Fruit fly (Drosophila melanogaster) whole organism, embryonic: ENCODE measurements around the gene Klp64D.

ENCODE experiments used
- CG10274 ChIP-seq: fragments of 200-800 bp; sonication (Bioruptor generic); optimal IDR thresholded peaks from 3 replicates; lab custom pipeline; 2017; ENCODE audit warnings: missing biosample characterization, mild to moderate bottlenecking, missing genetic modification characterization
- CG10431 ChIP-seq: fragments of 200-800 bp; sonication (Bioruptor generic); optimal IDR thresholded peaks from 3 replicates; lab custom pipeline; 2018; ENCODE audit warnings: missing biosample characterization, mild to moderate bottlenecking, missing genetic modification characterization
- CG10543 ChIP-seq: fragments of 200-800 bp; sonication (Bioruptor generic); optimal IDR thresholded peaks from 3 replicates; lab custom pipeline; 2017; ENCODE audit warnings: missing biosample characterization, mild to moderate bottlenecking, missing genetic modification characterization, moderate library complexity
- CG10979 ChIP-seq: fragments of 200-800 bp; sonication (Bioruptor generic); optimal IDR thresholded peaks from 2 replicates; lab custom pipeline; 2018; ENCODE audit warnings: missing biosample characterization, mild to moderate bottlenecking, missing genetic modification characterization, moderate library complexity
- CG11085 ChIP-seq: fragments of 200-800 bp; sonication (Bioruptor generic); IDR thresholded peaks from 2 replicates; pipeline ENCODE4 v1.3.6; 2022; ENCODE audit warnings: missing biosample characterization, missing genetic modification characterization
- CG1602 ChIP-seq: fragments of 200-800 bp; sonication (Bioruptor generic); optimal IDR thresholded peaks from 3 replicates; lab custom pipeline; 2016; ENCODE audit warnings: missing biosample characterization, missing genetic modification characterization
- CG17186 ChIP-seq: fragments of 200-800 bp; sonication (Bioruptor generic); optimal IDR thresholded peaks from 3 replicates; lab custom pipeline; 2017; ENCODE audit warnings: missing biosample characterization, missing genetic modification reagents, missing genetic modification characterization
- CG17359 ChIP-seq: fragments of 200-800 bp; sonication (Bioruptor generic); optimal IDR thresholded peaks from 3 replicates; lab custom pipeline; 2018; ENCODE audit warnings: missing biosample characterization, mild to moderate bottlenecking, missing genetic modification characterization, moderate library complexity
- CG17361 ChIP-seq: fragments of 200-800 bp; sonication (Bioruptor generic); IDR thresholded peaks from 3 replicates; pipeline ENCODE4 v1.3.6; 2022; ENCODE audit warnings: missing biosample characterization, missing genetic modification characterization
- CG17612 ChIP-seq: fragments of 200-800 bp; sonication (Bioruptor generic); IDR thresholded peaks from 2 replicates; pipeline ENCODE4 v1.3.6; 2022; ENCODE audit warnings: missing biosample characterization, missing genetic modification characterization
- CG1792 ChIP-seq: fragments of 200-800 bp; sonication (Bioruptor generic); optimal IDR thresholded peaks from 2 replicates; lab custom pipeline; 2016; ENCODE audit warnings: missing biosample characterization, missing genetic modification characterization
- CG2120 ChIP-seq: fragments of 200-800 bp; sonication (Bioruptor generic); optimal IDR thresholded peaks from 3 replicates; lab custom pipeline; 2016; ENCODE audit warnings: missing biosample characterization, missing genetic modification characterization
- CG30403 ChIP-seq: fragments of 200-800 bp; sonication (Bioruptor generic); optimal IDR thresholded peaks from 3 replicates; lab custom pipeline; 2016; ENCODE audit warnings: missing biosample characterization, missing genetic modification characterization
- CG32767 ChIP-seq: fragments of 200-800 bp; sonication (Bioruptor generic); IDR thresholded peaks from 2 replicates; pipeline ENCODE4 v1.3.6; 2022; ENCODE audit warnings: missing biosample characterization, missing genetic modification characterization
- CG32772 ChIP-seq: fragments of 200-800 bp; sonication (Bioruptor generic); IDR thresholded peaks from 2 replicates; pipeline ENCODE4 v1.3.6; 2022; ENCODE audit warnings: missing biosample characterization, missing genetic modification characterization
- CG3281 ChIP-seq: fragments of 200-800 bp; sonication (Bioruptor generic); optimal IDR thresholded peaks from 3 replicates; lab custom pipeline; 2017; ENCODE audit warnings: missing biosample characterization, mild to moderate bottlenecking, missing genetic modification characterization
- CG4404 ChIP-seq: fragments of 200-800 bp; sonication (Bioruptor generic); IDR thresholded peaks from 2 replicates; pipeline ENCODE4 v1.3.6; 2022; ENCODE audit warnings: missing biosample characterization, missing genetic modification characterization
- CG6854 ChIP-seq: fragments of 200-800 bp; sonication (Bioruptor generic); optimal IDR thresholded peaks from 3 replicates; lab custom pipeline; 2017; ENCODE audit warnings: missing biosample characterization, mild to moderate bottlenecking, missing genetic modification characterization
- CG7556 ChIP-seq: fragments of 200-800 bp; sonication (Bioruptor generic); optimal IDR thresholded peaks from 2 replicates; lab custom pipeline; 2017; ENCODE audit warnings: missing biosample characterization, mild to moderate bottlenecking, missing genetic modification characterization
- CG8478 ChIP-seq: fragments of >200 bp; optimal IDR thresholded peaks from 2 replicates; lab custom pipeline; 2018
- CTCF ChIP-seq: fragments of 200-800 bp; sonication (Bioruptor generic); optimal IDR thresholded peaks from 2 replicates; lab custom pipeline; 2017; ENCODE audit warnings: missing biosample characterization, mild to moderate bottlenecking, missing genetic modification characterization, moderate library complexity
- Dfd ChIP-seq, 2 experiments: fragments of >200 bp; optimal IDR thresholded peaks; 2 replicates each; lab custom pipeline; 2017; ENCODE audit warnings: missing biosample characterization in 2 of 2, missing genetic modification characterization in 2 of 2
- Dip2 ChIP-seq: fragments of 200-800 bp; sonication (Bioruptor generic); IDR thresholded peaks from 2 replicates; pipeline ENCODE4 v1.3.6; 2022; ENCODE audit warnings: missing biosample characterization, missing genetic modification characterization
- Drgx ChIP-seq: fragments of 200-800 bp; sonication (Bioruptor generic); IDR thresholded peaks from 2 replicates; pipeline ENCODE4 v1.3.6; 2022; ENCODE audit warnings: missing biosample characterization, missing genetic modification characterization
- HLHmδ ChIP-seq: fragments of 200-800 bp; sonication (Bioruptor generic); optimal IDR thresholded peaks from 2 replicates; lab custom pipeline; 2018; ENCODE audit warnings: missing biosample characterization, mild to moderate bottlenecking, missing genetic modification characterization, moderate library complexity
- Hey ChIP-seq: fragments of 200-800 bp; sonication (Bioruptor generic); optimal IDR thresholded peaks from 3 replicates; lab custom pipeline; 2018; ENCODE audit warnings: missing biosample characterization, mild to moderate bottlenecking, missing genetic modification characterization
- Hr78 ChIP-seq, 2 experiments: fragments of 200-800 bp in 1 of 2; fragments of >200 bp in 1 of 2; sonication (Bioruptor generic) in 1 of 2; optimal IDR thresholded peaks; 2 replicates each; lab custom pipeline; 2017 to 2019; ENCODE audit warnings: missing biosample characterization in 2 of 2, missing genetic modification characterization in 2 of 2, mild to moderate bottlenecking in 1 of 2, moderate library complexity in 1 of 2
- Lim3 ChIP-seq: fragments of 200-800 bp; sonication (Bioruptor generic); IDR thresholded peaks from 2 replicates; pipeline ENCODE4 v1.3.6; 2022; ENCODE audit warnings: missing biosample characterization, missing genetic modification characterization
- MBD-R2 ChIP-seq: fragments of 200-800 bp; sonication (Bioruptor generic); IDR thresholded peaks from 2 replicates; pipeline ENCODE4 v1.3.6; 2022; ENCODE audit warnings: missing biosample characterization, missing genetic modification characterization
- Rfx ChIP-seq: fragments of 200-800 bp; sonication (Bioruptor generic); IDR thresholded peaks from 2 replicates; pipeline ENCODE4 v1.3.6; 2022; ENCODE audit warnings: missing biosample characterization, missing genetic modification characterization
- Sry-β ChIP-seq: fragments of 200-800 bp; sonication (Bioruptor generic); optimal IDR thresholded peaks from 2 replicates; lab custom pipeline; 2018; ENCODE audit warnings: missing biosample characterization, mild to moderate bottlenecking, missing genetic modification characterization, moderate library complexity
- aop ChIP-seq: fragments of 200-800 bp; sonication (Bioruptor generic); IDR thresholded peaks from 2 replicates; pipeline ENCODE4 v1.3.6; 2022; ENCODE audit warnings: missing biosample characterization, missing genetic modification characterization
- bab2 ChIP-seq: fragments of 200-800 bp; sonication (Bioruptor generic); optimal IDR thresholded peaks from 2 replicates; lab custom pipeline; 2016; ENCODE audit warnings: missing biosample characterization, missing genetic modification characterization
- bbx ChIP-seq: fragments of 200-800 bp; sonication (Bioruptor generic); IDR thresholded peaks from 2 replicates; pipeline ENCODE4 v1.3.6; 2022; ENCODE audit warnings: missing biosample characterization, missing genetic modification characterization; ENCODE audit not compliant: partially characterized antibody
- dysf ChIP-seq: fragments of 200-800 bp; sonication (Bioruptor generic); IDR thresholded peaks from 3 replicates; pipeline ENCODE4 v1.3.6; 2022; ENCODE audit warnings: missing biosample characterization, missing genetic modification characterization
- fd3F ChIP-seq: fragments of 200-800 bp; sonication (Bioruptor generic); optimal IDR thresholded peaks from 2 replicates; lab custom pipeline; 2018; ENCODE audit warnings: missing biosample characterization, mild to moderate bottlenecking, missing genetic modification characterization, moderate library complexity
- grau ChIP-seq: fragments of 200-800 bp; optimal IDR thresholded peaks from 3 replicates; lab custom pipeline; 2019; ENCODE audit warnings: missing biosample characterization, mild to moderate bottlenecking, missing genetic modification characterization, moderate library complexity
- h ChIP-seq: fragments of >200 bp; optimal IDR thresholded peaks from 2 replicates; lab custom pipeline; 2017
- nau ChIP-seq: fragments of 200-800 bp; sonication (Bioruptor generic); optimal IDR thresholded peaks from 3 replicates; lab custom pipeline; 2017; ENCODE audit warnings: missing biosample characterization, mild to moderate bottlenecking, missing genetic modification characterization, missing genetic modification reagents
- nom ChIP-seq: fragments of 200-800 bp; sonication (Bioruptor generic); optimal IDR thresholded peaks from 2 replicates; lab custom pipeline; 2017; ENCODE audit warnings: missing biosample characterization, missing genetic modification characterization, mild to moderate bottlenecking, moderate library complexity, missing genetic modification reagents
- onecut ChIP-seq: fragments of 200-800 bp; sonication (Bioruptor generic); IDR thresholded peaks from 2 replicates; pipeline ENCODE4 v1.3.6; 2022; ENCODE audit warnings: missing biosample characterization, missing genetic modification characterization
- otp ChIP-seq: fragments of 200-800 bp; sonication (Bioruptor generic); IDR thresholded peaks from 3 replicates; pipeline ENCODE4, ENCODE4 v1.3.6; 2022; ENCODE audit warnings: missing biosample characterization, missing genetic modification characterization
- pum ChIP-seq: fragments of 200-800 bp; sonication (Bioruptor generic); optimal IDR thresholded peaks from 2 replicates; lab custom pipeline; 2016; ENCODE audit warnings: missing biosample characterization, missing genetic modification characterization
- repo ChIP-seq: fragments of 200-800 bp; sonication (Bioruptor generic); optimal IDR thresholded peaks from 2 replicates; lab custom pipeline; 2016; ENCODE audit warnings: missing biosample characterization, missing genetic modification characterization
- row ChIP-seq: fragments of 200-800 bp; sonication (Bioruptor generic); IDR thresholded peaks from 3 replicates; pipeline ENCODE4 v1.3.6; 2022; ENCODE audit warnings: missing biosample characterization, missing genetic modification characterization
- so ChIP-seq: fragments of 200-800 bp; sonication (Bioruptor generic); IDR thresholded peaks from 3 replicates; pipeline ENCODE4 v1.3.6; 2022; ENCODE audit warnings: missing biosample characterization, missing genetic modification characterization
- tgo ChIP-seq: fragments of 200-800 bp; sonication (Bioruptor generic); IDR thresholded peaks from 3 replicates; pipeline ENCODE4 v1.3.6; 2022; ENCODE audit warnings: missing biosample characterization, missing genetic modification characterization
- tup ChIP-seq: fragments of 200-800 bp; sonication (Bioruptor generic); optimal IDR thresholded peaks from 2 replicates; lab custom pipeline; 2016; ENCODE audit warnings: missing biosample characterization, mild to moderate bottlenecking, missing genetic modification characterization, moderate library complexity
- twi ChIP-seq: fragments of 200-800 bp; optimal IDR thresholded peaks from 2 replicates; lab custom pipeline; 2019; ENCODE audit warnings: missing biosample characterization, mild to moderate bottlenecking, missing genetic modification characterization, moderate library complexity
- wdn ChIP-seq: fragments of 200-800 bp; sonication (Bioruptor generic); IDR thresholded peaks from 2 replicates; pipeline ENCODE4 v1.3.6; 2022; ENCODE audit warnings: missing biosample characterization, missing genetic modification characterization
- yki ChIP-seq: fragments of >200 bp; optimal IDR thresholded peaks from 3 replicates; lab custom pipeline; 2018
- zen2 ChIP-seq: fragments of 200-800 bp; sonication (Bioruptor generic); IDR thresholded peaks from 3 replicates; pipeline ENCODE4 v1.3.6; 2022; ENCODE audit warnings: missing biosample characterization, missing genetic modification characterization; ENCODE audit not compliant: partially characterized antibody

The Klp64D gene

DNA sequence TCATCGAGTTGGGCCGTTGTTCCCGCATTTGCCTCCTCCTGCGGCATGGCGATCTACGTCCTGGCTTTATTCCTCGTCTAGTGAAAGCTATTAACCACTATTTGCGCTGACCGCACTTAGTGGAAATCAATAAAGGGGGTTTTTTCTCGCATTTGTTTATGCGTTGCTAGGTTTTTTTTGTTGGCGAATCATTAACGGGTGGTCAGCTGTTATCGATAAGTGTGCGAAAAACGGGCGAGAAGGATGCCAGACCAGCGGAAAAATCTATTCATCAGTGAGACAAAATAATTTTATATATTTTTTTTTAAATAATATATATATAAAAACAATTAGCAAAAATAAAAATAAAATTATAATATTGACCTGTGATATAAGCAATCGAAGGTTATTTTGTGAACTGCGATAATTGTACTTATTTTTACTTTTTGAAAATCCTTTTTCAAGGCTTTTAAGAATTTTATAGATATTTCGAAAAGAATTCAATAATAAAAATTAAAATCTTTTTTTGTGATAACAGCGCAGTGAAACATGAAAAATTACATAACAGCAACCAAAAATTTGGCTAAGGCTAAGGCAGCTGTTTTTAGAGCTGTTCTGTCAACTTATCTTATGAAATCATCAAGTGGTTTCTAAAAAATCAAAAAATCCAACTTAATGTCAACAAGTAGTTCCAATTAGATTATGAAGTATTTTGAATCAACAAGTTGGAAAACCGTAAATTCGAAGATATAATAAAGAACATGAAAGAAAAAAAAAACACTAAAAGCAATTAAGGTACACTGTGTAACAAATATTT, at the start of gene Klp64D (continued):
- no peak for TF ChIP-seq CG17186
- no peak for TF ChIP-seq Hey (tag; lab: Kevin White, UChicago)
- no peak for TF ChIP-seq so (GFP tag; lab: Robert Waterston, UW)
- no peak for TF ChIP-seq bab2 (GFP tag; lab: Kevin White, UChicago)
- peak; percentile 44; the same call in 2 of the 3 replicates for TF ChIP-seq CG17361 (GFP tag; lab: Robert Waterston, UW)
- peak; percentile 25 for TF ChIP-seq fd3F (GFP tag; lab: Kevin White, UChicago)
- TF ChIP-seq CG6854 (GFP tag; lab: Kevin White, UChicago): no peak
- TF ChIP-seq CG2120: peak; percentile 6
- no peak for TF ChIP-seq CG11085 (GFP tag; lab: Robert Waterston, UW)
- TF ChIP-seq nau (GFP tag; lab: Kevin White, UChicago): no peak
- no peak for TF ChIP-seq Dip2 (GFP tag; lab: Robert Waterston, UW)
- peak; percentile 2 for TF ChIP-seq CG10431
- TF ChIP-seq CTCF: no peak
- TF ChIP-seq row (GFP tag; lab: Robert Waterston, UW): peak; percentile 64
- TF ChIP-seq bbx: no peak
- no peak for TF ChIP-seq Dfd (GFP tag; optimal IDR thresholded peaks at IDR 0.05; lab: Kevin White, UChicago)
- no peak for TF ChIP-seq wdn
- no peak for TF ChIP-seq CG1602 (GFP tag; lab: Kevin White, UChicago)
- no peak for TF ChIP-seq tup (GFP tag; lab: Kevin White, UChicago)
- peak; percentile 53 for TF ChIP-seq MBD-R2 (GFP tag; lab: Robert Waterston, UW)
- peak; percentile 10 for TF ChIP-seq CG10979 (tag; lab: Kevin White, UChicago)
- no peak for TF ChIP-seq Sry-β (GFP tag; lab: Kevin White, UChicago)
- TF ChIP-seq CG7556 (GFP tag; lab: Kevin White, UChicago): no peak
- TF ChIP-seq Drgx: no peak
- no peak for TF ChIP-seq CG30403 (GFP tag; lab: Kevin White, UChicago)
- peak; percentile 44; the same call in 1 of the 2 replicates for TF ChIP-seq CG32772
- TF ChIP-seq CG17612: no peak
- TF ChIP-seq dysf: 0 out of 3 replicates have a peak, but pooled peaks have one; percentile 32
- TF ChIP-seq Hr78 (GFP tag; optimal IDR thresholded peaks at IDR 0.05; lab: Kevin White, UChicago): no peak
- peak; percentile 12 for TF ChIP-seq CG3281
- TF ChIP-seq CG10543: peak; percentile 60
- peak; percentile 43 for TF ChIP-seq grau (tag; lab: Kevin White, UChicago)
- TF ChIP-seq otp (GFP tag; lab: Robert Waterston, UW): no peak
- no peak for TF ChIP-seq CG1792 (GFP tag; lab: Kevin White, UChicago)
- TF ChIP-seq Rfx: peak; percentile 56
- TF ChIP-seq CG10274 (GFP tag; lab: Kevin White, UChicago): no peak
- TF ChIP-seq h: no peak
- no peak; the same call in 2 of the 3 replicates for TF ChIP-seq tgo (GFP tag; lab: Robert Waterston, UW)
- peak; percentile 14 for TF ChIP-seq twi (tag; lab: Kevin White, UChicago)
- TF ChIP-seq HLHmδ: no peak
- TF ChIP-seq CG17359 (tag; lab: Kevin White, UChicago): no peak
- no peak for TF ChIP-seq CG32767 (GFP tag; lab: Robert Waterston, UW)
- TF ChIP-seq zen2 (GFP tag; lab: Robert Waterston, UW): no peak
- TF ChIP-seq yki (lab: Kevin White, UChicago): no peak
- no peak for TF ChIP-seq nom (GFP tag; lab: Kevin White, UChicago)
- TF ChIP-seq CG4404: no peak
- no peak for TF ChIP-seq CG8478
- no peak for TF ChIP-seq repo (GFP tag; lab: Kevin White, UChicago)
- no peak for TF ChIP-seq aop
- TF ChIP-seq pum: no peak
- TF ChIP-seq onecut (GFP tag; lab: Robert Waterston, UW): peak; percentile 49
- TF ChIP-seq Lim3 (GFP tag; lab: Robert Waterston, UW): no peak
